Fruit fly (Drosophila melanogaster): ENCODE measurements around the gene CG12539.
A peak's percentile ranks its signal among the peaks of the same experiment; 100 is the strongest.

The CG12539 gene

dm6 chrX:14840417-14840872 is 4.1 kb downstream of the CG12539 start (continued):
- TF ChIP-seq CG7368 (GFP tag; optimal IDR thresholded peaks at IDR 0.05) (no peak), CG11294 (GFP tag; IDR thresholded peaks at IDR 0.05) (no peak), salr (GFP tag; optimal IDR thresholded peaks at IDR 0.05) (peak in 1 of 2 experiments; percentile 29), CG10631 (GFP tag; optimal IDR thresholded peaks at IDR 0.05) (peak; percentile 49), CG3919 (GFP tag; optimal IDR thresholded peaks at IDR 0.05) (peak; percentile 17), CG31627 (GFP tag; optimal IDR thresholded peaks at IDR 0.05) (no peak), svp (GFP tag) (peak; percentile 35), CG8119 (GFP tag; IDR thresholded peaks at IDR 0.05) (no peak; the same call in 1 of the 3 replicates), OdsH (GFP tag; optimal IDR thresholded peaks at IDR 0.05) (peak; percentile 42), Blimp-1 (GFP tag; optimal IDR thresholded peaks at IDR 0.05) (no peak), achi (GFP tag; optimal IDR thresholded peaks at IDR 0.05) (peak; percentile 35), Hr4 (GFP tag; optimal IDR thresholded peaks at IDR 0.05) (no peak), CG6163 (GFP tag; IDR thresholded peaks at IDR 0.05) (peak; percentile 56; the same call in 2 of the 3 replicates)

dm6 chrX:14839739-14840347 is 4.7 kb downstream of the CG12539 start:
- TF ChIP-seq CG3919 (GFP tag; optimal IDR thresholded peaks at IDR 0.05): peak; percentile 13
- TF ChIP-seq topi (GFP tag; optimal IDR thresholded peaks at IDR 0.05): peak; percentile 38
- TF ChIP-seq Eip75B (GFP tag; optimal IDR thresholded peaks at IDR 0.05): peak; percentile 16
- TF ChIP-seq svp (GFP tag): peak; percentile 65
- no peak for TF ChIP-seq CG6792 (GFP tag; optimal IDR thresholded peaks at IDR 0.05)
- TF ChIP-seq Ets96B (tag; optimal IDR thresholded peaks at IDR 0.05): peak; percentile 13
- peak; percentile 4 for TF ChIP-seq CG3032 (tag; optimal IDR thresholded peaks at IDR 0.05)
- no peak for TF ChIP-seq CG6854 (GFP tag; optimal IDR thresholded peaks at IDR 0.05)
- no peak for TF ChIP-seq CG6276 (GFP tag; optimal IDR thresholded peaks at IDR 0.05)
- peak; percentile 5 for TF ChIP-seq Hr4 (GFP tag; optimal IDR thresholded peaks at IDR 0.05)
- no peak for TF ChIP-seq CG9139 (GFP tag; optimal IDR thresholded peaks at IDR 0.05)
- TF ChIP-seq CG6808 (GFP tag; optimal IDR thresholded peaks at IDR 0.05): no peak
- peak; percentile 19 for TF ChIP-seq acj6 (GFP tag; optimal IDR thresholded peaks at IDR 0.05)
- TF ChIP-seq OdsH (GFP tag; optimal IDR thresholded peaks at IDR 0.05): peak; percentile 3
- TF ChIP-seq net (GFP tag; optimal IDR thresholded peaks at IDR 0.05): no peak
- no peak for TF ChIP-seq CG11762 (GFP tag; optimal IDR thresholded peaks at IDR 0.05; ENCODE audit: insufficient read depth)
- peak; percentile 46 for TF ChIP-seq CG31627 (GFP tag; optimal IDR thresholded peaks at IDR 0.05)
- TF ChIP-seq CG16779 (tag; optimal IDR thresholded peaks at IDR 0.05): no peak
- no peak for TF ChIP-seq ss (GFP tag; optimal IDR thresholded peaks at IDR 0.05)
- peak; percentile 80 for TF ChIP-seq eg (GFP tag; IDR thresholded peaks at IDR 0.05)
- peak; percentile 35 for TF ChIP-seq CG10631 (GFP tag; optimal IDR thresholded peaks at IDR 0.05)
- peak; percentile 54 for TF ChIP-seq Met (GFP tag; optimal IDR thresholded peaks at IDR 0.05)
- peak; percentile 44 for TF ChIP-seq pdm3 (GFP tag; optimal IDR thresholded peaks at IDR 0.05)
- TF ChIP-seq CG8632 (GFP tag; optimal IDR thresholded peaks at IDR 0.05): peak; percentile 14
- TF ChIP-seq spab (GFP tag; optimal IDR thresholded peaks at IDR 0.05): no peak
- no peak for TF ChIP-seq CG10669 (GFP tag; optimal IDR thresholded peaks at IDR 0.05)
- TF ChIP-seq CG6163 (GFP tag; IDR thresholded peaks at IDR 0.05): peak; percentile 66; the same call in 2 of the 3 replicates
- peak; percentile 9 for TF ChIP-seq Eip78C (GFP tag)
- no peak for TF ChIP-seq Hr38 (GFP tag; optimal IDR thresholded peaks at IDR 0.05)
- TF ChIP-seq Eip93F (GFP tag; optimal IDR thresholded peaks at IDR 0.05): no peak
- peak; percentile 46 for TF ChIP-seq achi (GFP tag; optimal IDR thresholded peaks at IDR 0.05)
- peak; percentile 57 for TF ChIP-seq fkh (GFP tag; optimal IDR thresholded peaks at IDR 0.05)
- TF ChIP-seq dsx (GFP tag; optimal IDR thresholded peaks at IDR 0.05; ENCODE audit: poor library complexity, severe bottlenecking): no peak
- TF ChIP-seq CG8319 (GFP tag; optimal IDR thresholded peaks at IDR 0.05): no peak
- TF ChIP-seq CG8119 (GFP tag; IDR thresholded peaks at IDR 0.05): peak; percentile 30; the same call in 2 of the 3 replicates
- 0 out of 2 replicates have a peak, but pooled peaks have one; percentile 50 for TF ChIP-seq CG11294 (GFP tag; IDR thresholded peaks at IDR 0.05)
- peak; percentile 19 for TF ChIP-seq vri (GFP tag; optimal IDR thresholded peaks at IDR 0.05)
- no peak for TF ChIP-seq fd85E (GFP tag; optimal IDR thresholded peaks at IDR 0.05)
- TF ChIP-seq Ets21C (GFP tag; optimal IDR thresholded peaks at IDR 0.05): no peak
- TF ChIP-seq Smox (GFP tag; optimal IDR thresholded peaks at IDR 0.05): no peak
- TF ChIP-seq CG15336 (GFP tag; IDR thresholded peaks at IDR 0.05): peak; percentile 49
- TF ChIP-seq Gug (GFP tag; IDR thresholded peaks at IDR 0.05): no peak
- peak; percentile 28 for TF ChIP-seq CG1621 (tag; optimal IDR thresholded peaks at IDR 0.05)
- TF ChIP-seq CG32006 (GFP tag; optimal IDR thresholded peaks at IDR 0.05): peak; percentile 36

Measured in whole organism, prepupa.